Worm (Caenorhabditis elegans) whole organism, late embryonic: ENCODE measurements around the gene C17C3.9.

Experiments
- C08G9.2 ChIP-seq: sonication (generic microtip); optimal IDR thresholded peaks from 2 replicates; lab custom pipeline; 2016; ENCODE audit warnings: mild to moderate bottlenecking, missing genetic modification characterization, moderate library complexity, missing compliant biosample characterization
- F13H6.1 ChIP-seq: sonication (generic microtip); optimal IDR thresholded peaks from 2 replicates; lab custom pipeline; 2016; ENCODE audit warnings: missing genetic modification characterization, missing compliant biosample characterization
- K02D7.2 ChIP-seq: sonication (generic microtip); optimal IDR thresholded peaks from 2 replicates; lab custom pipeline; 2017; ENCODE audit warnings: mild to moderate bottlenecking, missing genetic modification characterization, missing compliant biosample characterization
- T23F11.4 ChIP-seq: fragments of 200-800 bp; sonication (Bioruptor generic); optimal IDR thresholded peaks from 2 replicates; lab custom pipeline; 2018; ENCODE audit warnings: mild to moderate bottlenecking, missing genetic modification characterization, missing compliant biosample characterization
- Y22D7AL.16 ChIP-seq: sonication (generic microtip); optimal IDR thresholded peaks from 2 replicates; lab custom pipeline; 2016; ENCODE audit warnings: missing genetic modification characterization, missing compliant biosample characterization
- ahr-1 ChIP-seq: sonication (generic microtip); optimal IDR thresholded peaks from 2 replicates; lab custom pipeline; 2016; ENCODE audit warnings: missing genetic modification characterization, missing compliant biosample characterization
- ceh-18 ChIP-seq: sonication (generic microtip); optimal IDR thresholded peaks from 2 replicates; lab custom pipeline; 2016; ENCODE audit warnings: missing genetic modification characterization, missing compliant biosample characterization
- ceh-19 ChIP-seq: fragments of 200-800 bp; sonication (Bioruptor generic); optimal IDR thresholded peaks from 2 replicates; lab custom pipeline; 2018; ENCODE audit warnings: mild to moderate bottlenecking, missing genetic modification characterization, missing compliant biosample characterization
- ceh-24 ChIP-seq: sonication (generic microtip); optimal IDR thresholded peaks from 2 replicates; lab custom pipeline; 2016; ENCODE audit warnings: mild to moderate bottlenecking, missing genetic modification characterization, missing compliant biosample characterization
- ceh-30 ChIP-seq: fragments of 150-350 bp; optimal IDR thresholded peaks from 2 replicates; lab custom pipeline; 2014; ENCODE audit warnings: missing biosample characterization, missing genetic modification characterization
- ceh-48 ChIP-seq: sonication (generic microtip); optimal IDR thresholded peaks from 2 replicates; lab custom pipeline; 2016; ENCODE audit warnings: missing genetic modification characterization, inconsistent platforms, missing compliant biosample characterization
- ceh-6 ChIP-seq: fragments of 200-800 bp; sonication (Bioruptor generic); optimal IDR thresholded peaks from 2 replicates; lab custom pipeline; 2018; ENCODE audit warnings: mild to moderate bottlenecking, missing genetic modification characterization, missing compliant biosample characterization
- ceh-9 ChIP-seq: sonication (generic microtip); optimal IDR thresholded peaks from 2 replicates; lab custom pipeline; 2016; ENCODE audit warnings: mild to moderate bottlenecking, missing genetic modification characterization, inconsistent platforms, missing compliant biosample characterization
- che-1 ChIP-seq: sonication (generic microtip); optimal IDR thresholded peaks from 2 replicates; lab custom pipeline; 2016; ENCODE audit warnings: mild to moderate bottlenecking, missing genetic modification characterization, missing compliant biosample characterization
- dmd-4 ChIP-seq: sonication (generic microtip); optimal IDR thresholded peaks from 2 replicates; lab custom pipeline; 2016; ENCODE audit warnings: borderline replicate concordance, missing genetic modification characterization, missing compliant biosample characterization
- dve-1 ChIP-seq: sonication (generic microtip); optimal IDR thresholded peaks from 2 replicates; lab custom pipeline; 2017; ENCODE audit warnings: antibody characterized with exemption, mild to moderate bottlenecking, missing genetic modification characterization, missing compliant biosample characterization
- elt-2 ChIP-seq: sonication (generic microtip); optimal IDR thresholded peaks from 2 replicates; lab custom pipeline; 2016; ENCODE audit warnings: missing genetic modification reagents, missing genetic modification characterization, missing compliant biosample characterization
- fax-1 ChIP-seq: sonication (generic microtip); optimal IDR thresholded peaks from 2 replicates; lab custom pipeline; 2016; ENCODE audit warnings: missing genotype, missing genetic modification characterization, missing compliant biosample characterization
- hlh-15 ChIP-seq: sonication (generic microtip); optimal IDR thresholded peaks from 2 replicates; lab custom pipeline; 2016; ENCODE audit warnings: missing genetic modification characterization, missing compliant biosample characterization
- lin-11 ChIP-seq: fragments of 200-800 bp; sonication (Bioruptor generic); optimal IDR thresholded peaks from 2 replicates; lab custom pipeline; 2018; ENCODE audit warnings: mild to moderate bottlenecking, missing genetic modification characterization, missing compliant biosample characterization
- mec-3 ChIP-seq: sonication (generic microtip); optimal IDR thresholded peaks from 2 replicates; lab custom pipeline; 2016; ENCODE audit warnings: borderline replicate concordance, missing genetic modification characterization, missing compliant biosample characterization
- pax-1 ChIP-seq: fragments of 150-350 bp; optimal IDR thresholded peaks from 2 replicates; lab custom pipeline; 2014; ENCODE audit warnings: missing biosample characterization, missing genetic modification characterization
- pha-2 ChIP-seq: sonication (generic microtip); optimal IDR thresholded peaks from 2 replicates; lab custom pipeline; 2017; ENCODE audit warnings: mild to moderate bottlenecking, missing genetic modification characterization, missing compliant biosample characterization
- pqm-1 ChIP-seq: sonication (generic microtip); optimal IDR thresholded peaks from 2 replicates; lab custom pipeline; 2016; ENCODE audit warnings: missing genetic modification characterization, missing compliant biosample characterization
- rnt-1 ChIP-seq: sonication (generic microtip); optimal IDR thresholded peaks from 2 replicates; lab custom pipeline; 2016; ENCODE audit warnings: missing genetic modification characterization, missing compliant biosample characterization
- sdc-2 ChIP-seq: sonication (generic microtip); optimal IDR thresholded peaks from 2 replicates; lab custom pipeline; 2016; ENCODE audit warnings: missing genotype, missing genetic modification characterization, missing compliant biosample characterization
- sox-4 ChIP-seq: sonication (generic microtip); optimal IDR thresholded peaks from 2 replicates; lab custom pipeline; 2017; ENCODE audit warnings: mild to moderate bottlenecking, missing genetic modification characterization, inconsistent platforms, missing compliant biosample characterization
- ttx-3 ChIP-seq: sonication (generic microtip); optimal IDR thresholded peaks from 2 replicates; lab custom pipeline; 2016; ENCODE audit warnings: missing genetic modification reagents, missing genetic modification characterization, missing compliant biosample characterization
- unc-55 ChIP-seq: sonication (generic microtip); optimal IDR thresholded peaks from 2 replicates; lab custom pipeline; 2017; ENCODE audit warnings: missing biosample characterization, missing genetic modification reagents, missing genetic modification characterization

The C17C3.9 gene

ce11 chrII:5574925-5575324 lies 42.8 kb upstream of the C17C3.9 start:
- TF ChIP-seq dmd-4 = no peak
- no peak for TF ChIP-seq ceh-9 (tag; lab: Kevin White, UChicago)
- no peak for TF ChIP-seq F13H6.1 (tag; lab: Kevin White, UChicago)
- no peak for TF ChIP-seq T23F11.4

- no peak for TF ChIP-seq C08G9.2 (tag; lab: Kevin White, UChicago)
- TF ChIP-seq pqm-1 = no peak
- TF ChIP-seq sdc-2 (tag; lab: Kevin White, UChicago) = no peak
- TF ChIP-seq rnt-1 (tag; lab: Kevin White, UChicago) = no peak
- no peak for TF ChIP-seq ceh-6 (GFP tag; lab: Kevin White, UChicago)
Measured at ce11 chrII:5572082-5572746, 40.1 kb upstream of the C17C3.9 start.

ce11 chrII:5570272-5570671 lies 38.2 kb upstream of the C17C3.9 start, which contains the start of the genes C17C3.1 and C17C3.15:
Gene C17C3.1, plus strand, starts transcription at chrII:5570572.
Gene C17C3.15, plus strand, starts transcription at chrII:5570654.
- TF ChIP-seq ahr-1 (tag; lab: Kevin White, UChicago) (no peak), unc-55 (GFP tag; lab: Kevin White, UChicago) (no peak), che-1 (no peak), mec-3 (tag; lab: Kevin White, UChicago) (no peak), sox-4 (tag; lab: Kevin White, UChicago) (no peak), dve-1 (tag; lab: Kevin White, UChicago) (no peak), lin-11 (tag; lab: Kevin White, UChicago) (no peak), hlh-15 (tag; lab: Kevin White, UChicago) (no peak), ttx-3 (tag; lab: Kevin White, UChicago) (no peak), K02D7.2 (tag; lab: Kevin White, UChicago) (no peak), ceh-30 (tag; lab: Kevin White, UChicago) (no peak), ceh-48 (tag; lab: Kevin White, UChicago) (no peak), pha-2 (tag; lab: Kevin White, UChicago) (no peak)

ce11 chrII:5565082-5565623 lies 33.1 kb upstream of the C17C3.9 start:
- no peak for TF ChIP-seq C08G9.2 (tag; lab: Kevin White, UChicago)
- no peak for TF ChIP-seq pax-1 (tag; lab: Kevin White, UChicago)
- TF ChIP-seq ceh-24 (tag; lab: Kevin White, UChicago) = no peak
- no peak for TF ChIP-seq unc-55 (GFP tag; lab: Kevin White, UChicago)
- TF ChIP-seq ahr-1 (tag; lab: Kevin White, UChicago) = no peak
- TF ChIP-seq K02D7.2 (tag; lab: Kevin White, UChicago) = no peak
- TF ChIP-seq pqm-1 = no peak
- no peak for TF ChIP-seq Y22D7AL.16 (tag; lab: Kevin White, UChicago)
- TF ChIP-seq dmd-4 = no peak
- no peak for TF ChIP-seq sox-4 (tag; lab: Kevin White, UChicago)
- TF ChIP-seq ceh-18 (tag; lab: Kevin White, UChicago) = no peak
- TF ChIP-seq ceh-30 (tag; lab: Kevin White, UChicago) = no peak
- no peak for TF ChIP-seq che-1
- no peak for TF ChIP-seq dve-1 (tag; lab: Kevin White, UChicago)
- no peak for TF ChIP-seq ceh-6 (GFP tag; lab: Kevin White, UChicago)
- TF ChIP-seq mec-3 (tag; lab: Kevin White, UChicago) = no peak
- TF ChIP-seq, all 69 proteins: peak for 0

ce11 chrII:5561392-5561791 lies 29.3 kb upstream of the C17C3.9 start, which contains the start of gene C17C3.3:
Gene C17C3.3, plus strand, starts transcription at chrII:5561737.
- TF ChIP-seq ceh-19 (GFP tag; lab: Kevin White, UChicago) (no peak), ahr-1 (tag; lab: Kevin White, UChicago) (no peak), elt-2 (tag; lab: Kevin White, UChicago) (peak; percentile 88), fax-1 (tag; lab: Kevin White, UChicago) (no peak)
